Fruit fly (Drosophila melanogaster) whole organism, prepupa: ENCODE measurements around the gene Rh5.

Experiments
- Blimp-1 ChIP-seq: fragments of 200-800 bp; sonication (Bioruptor generic); optimal IDR thresholded peaks from 3 replicates; lab custom pipeline; 2017; ENCODE audit warnings: missing biosample characterization, missing genetic modification characterization, mild to moderate bottlenecking, moderate library complexity, missing genetic modification reagents
- CG10631 ChIP-seq: fragments of 200-800 bp; sonication (Bioruptor generic); optimal IDR thresholded peaks from 2 replicates; lab custom pipeline; 2016; ENCODE audit warnings: missing biosample characterization, missing genetic modification characterization
- CG10669 ChIP-seq: fragments of 200-800 bp; sonication (Bioruptor generic); optimal IDR thresholded peaks from 3 replicates; lab custom pipeline; 2018; ENCODE audit warnings: missing biosample characterization, mild to moderate bottlenecking, missing genetic modification characterization, moderate library complexity
- CG11294 ChIP-seq: fragments of 200-800 bp; sonication (Bioruptor generic); IDR thresholded peaks from 2 replicates; pipeline ENCODE4 v1.3.6; 2022; ENCODE audit warnings: missing biosample characterization, missing genetic modification characterization
- CG11762 ChIP-seq: fragments of 200-800 bp; sonication (Bioruptor generic); optimal IDR thresholded peaks from 3 replicates; lab custom pipeline; 2016; ENCODE audit warnings: missing biosample characterization, missing genetic modification characterization; ENCODE audit not compliant: insufficient read depth
- CG15336 ChIP-seq: fragments of 200-800 bp; sonication (Bioruptor generic); IDR thresholded peaks from 2 replicates; pipeline ENCODE4 v1.3.6; 2022; ENCODE audit warnings: missing biosample characterization, missing genetic modification characterization
- CG16779 ChIP-seq: fragments of 200-800 bp; sonication (Bioruptor generic); optimal IDR thresholded peaks from 3 replicates; lab custom pipeline; 2017; ENCODE audit warnings: missing biosample characterization, mild to moderate bottlenecking, missing genetic modification characterization
- CG31627 ChIP-seq: fragments of 200-800 bp; sonication (Bioruptor generic); optimal IDR thresholded peaks from 3 replicates; lab custom pipeline; 2016; ENCODE audit warnings: missing biosample characterization, missing genetic modification characterization
- CG32006 ChIP-seq: fragments of 200-800 bp; sonication (Bioruptor generic); optimal IDR thresholded peaks from 3 replicates; lab custom pipeline; 2017; ENCODE audit warnings: missing biosample characterization, mild to moderate bottlenecking, missing genetic modification characterization
- CG6163 ChIP-seq: fragments of 200-800 bp; sonication (Bioruptor generic); IDR thresholded peaks from 3 replicates; pipeline ENCODE4 v1.3.6; 2022; ENCODE audit warnings: missing biosample characterization, missing genetic modification characterization
- CG6808 ChIP-seq: fragments of 200-800 bp; sonication (Bioruptor generic); optimal IDR thresholded peaks from 3 replicates; lab custom pipeline; 2017; ENCODE audit warnings: missing biosample characterization, missing genetic modification characterization, mild to moderate bottlenecking, moderate library complexity, missing genetic modification reagents
- CG7368 ChIP-seq: fragments of 200-800 bp; sonication (Bioruptor generic); optimal IDR thresholded peaks from 3 replicates; lab custom pipeline; 2016; ENCODE audit warnings: missing biosample characterization, missing genetic modification characterization
- CG8119 ChIP-seq: fragments of 200-800 bp; sonication (Bioruptor generic); IDR thresholded peaks from 3 replicates; pipeline ENCODE4 v1.3.6; 2022; ENCODE audit warnings: missing biosample characterization, missing genetic modification characterization
- CG8632 ChIP-seq: fragments of 200-800 bp; sonication (Bioruptor generic); optimal IDR thresholded peaks from 3 replicates; lab custom pipeline; 2016; ENCODE audit warnings: missing biosample characterization, missing genetic modification characterization
- CG9139 ChIP-seq: fragments of 200-800 bp; sonication (Bioruptor generic); optimal IDR thresholded peaks from 3 replicates; lab custom pipeline; 2017; ENCODE audit warnings: missing biosample characterization, mild to moderate bottlenecking, missing genetic modification characterization
- Eip75B ChIP-seq: fragments of 200-800 bp; sonication (Bioruptor generic); optimal IDR thresholded peaks from 3 replicates; lab custom pipeline; 2016; ENCODE audit warnings: missing biosample characterization, missing genetic modification characterization
- Eip93F ChIP-seq: fragments of 200-800 bp; sonication (Bioruptor generic); optimal IDR thresholded peaks from 2 replicates; lab custom pipeline; 2016; ENCODE audit warnings: missing biosample characterization, mild to moderate bottlenecking, missing genetic modification characterization
- Ets21C ChIP-seq: fragments of 200-800 bp; sonication (Bioruptor generic); optimal IDR thresholded peaks from 3 replicates; lab custom pipeline; 2016; ENCODE audit warnings: missing biosample characterization, missing genetic modification characterization
- Ets96B ChIP-seq: fragments of 200-800 bp; optimal IDR thresholded peaks from 2 replicates; lab custom pipeline; 2019; ENCODE audit warnings: missing biosample characterization, mild to moderate bottlenecking, missing genetic modification characterization, moderate library complexity
- Gug ChIP-seq: fragments of 200-800 bp; sonication (Bioruptor generic); IDR thresholded peaks from 2 replicates; pipeline ENCODE4 v1.3.6; 2022; ENCODE audit warnings: missing biosample characterization, missing genetic modification characterization
- Hr38 ChIP-seq: sonication (Bioruptor generic); optimal IDR thresholded peaks from 2 replicates; lab custom pipeline; 2016; ENCODE audit warnings: missing biosample characterization, missing genetic modification characterization
- Hr39 ChIP-seq: fragments of 200-800 bp; sonication (Bioruptor generic); optimal IDR thresholded peaks from 2 replicates; lab custom pipeline; 2016; ENCODE audit warnings: missing biosample characterization, missing genetic modification characterization
- Met ChIP-seq: fragments of 200-800 bp; sonication (Bioruptor generic); optimal IDR thresholded peaks from 3 replicates; lab custom pipeline; 2016; ENCODE audit warnings: missing biosample characterization, missing genetic modification characterization
- Smox ChIP-seq: fragments of 200-800 bp; sonication (Bioruptor generic); optimal IDR thresholded peaks from 3 replicates; lab custom pipeline; 2016; ENCODE audit warnings: missing biosample characterization, missing genetic modification characterization
- Sox102F ChIP-seq: fragments of 200-800 bp; sonication (Bioruptor generic); optimal IDR thresholded peaks from 2 replicates; lab custom pipeline; 2016; ENCODE audit warnings: missing biosample characterization, mild to moderate bottlenecking, missing genetic modification characterization
- Sox14 ChIP-seq: fragments of 200-800 bp; sonication (Bioruptor generic); optimal IDR thresholded peaks from 3 replicates; lab custom pipeline; 2016; ENCODE audit warnings: missing biosample characterization, missing genetic modification characterization
- Sox15 ChIP-seq: fragments of 200-800 bp; sonication (Bioruptor generic); optimal IDR thresholded peaks from 3 replicates; lab custom pipeline; 2016; ENCODE audit warnings: missing biosample characterization, missing genetic modification characterization
- achi ChIP-seq: fragments of 200-800 bp; sonication (Bioruptor generic); optimal IDR thresholded peaks from 3 replicates; lab custom pipeline; 2016; ENCODE audit warnings: missing biosample characterization, missing genetic modification characterization
- cyc ChIP-seq: fragments of 200-800 bp; sonication (Bioruptor generic); optimal IDR thresholded peaks from 3 replicates; lab custom pipeline; 2016; ENCODE audit warnings: missing biosample characterization, missing genetic modification characterization
- dac ChIP-seq: fragments of 200-800 bp; sonication (Bioruptor generic); optimal IDR thresholded peaks from 2 replicates; lab custom pipeline; 2017; ENCODE audit warnings: missing biosample characterization, mild to moderate bottlenecking, missing genetic modification characterization
- dsx ChIP-seq: fragments of 200-800 bp; optimal IDR thresholded peaks from 3 replicates; lab custom pipeline; 2019; ENCODE audit warnings: missing biosample characterization, mild to moderate bottlenecking, missing genetic modification characterization, moderate library complexity; ENCODE audit not compliant: poor library complexity, severe bottlenecking
- esn ChIP-seq: fragments of 200-800 bp; sonication (Bioruptor generic); optimal IDR thresholded peaks from 2 replicates; lab custom pipeline; 2016; ENCODE audit warnings: missing biosample characterization, mild to moderate bottlenecking, missing genetic modification characterization, moderate library complexity
- fd59A ChIP-seq: fragments of 200-800 bp; sonication (Bioruptor generic); optimal IDR thresholded peaks from 2 replicates; lab custom pipeline; 2017; ENCODE audit warnings: missing biosample characterization, mild to moderate bottlenecking, missing genetic modification characterization, missing genetic modification reagents
- fd85E ChIP-seq: fragments of 200-800 bp; sonication (Bioruptor generic); optimal IDR thresholded peaks from 3 replicates; lab custom pipeline; 2016; ENCODE audit warnings: missing biosample characterization, missing genetic modification characterization
- fkh ChIP-seq: fragments of 200-800 bp; sonication (Bioruptor generic); optimal IDR thresholded peaks from 3 replicates; lab custom pipeline; 2017; ENCODE audit warnings: missing biosample characterization, mild to moderate bottlenecking, missing genetic modification characterization, moderate library complexity
- lz ChIP-seq: fragments of 200-800 bp; sonication (Bioruptor generic); optimal IDR thresholded peaks from 3 replicates; lab custom pipeline; 2016; ENCODE audit warnings: missing biosample characterization, missing genetic modification characterization
- pdm3 ChIP-seq: fragments of 200-800 bp; sonication (Bioruptor generic); optimal IDR thresholded peaks from 3 replicates; lab custom pipeline; 2016; ENCODE audit warnings: missing biosample characterization, missing genetic modification characterization
- spab ChIP-seq: fragments of 200-800 bp; sonication (Bioruptor generic); optimal IDR thresholded peaks from 2 replicates; lab custom pipeline; 2017; ENCODE audit warnings: missing biosample characterization, mild to moderate bottlenecking, missing genetic modification characterization, missing genetic modification reagents
- ss ChIP-seq, 2 experiments: fragments of 200-800 bp; sonication (Bioruptor generic); optimal IDR thresholded peaks; 2 replicates in 1 of 2; 3 replicates in 1 of 2; lab custom pipeline; 2017 to 2018; ENCODE audit warnings: mild to moderate bottlenecking in 2 of 2, missing biosample characterization in 2 of 2, missing genetic modification characterization in 2 of 2, moderate library complexity in 1 of 2
- topi ChIP-seq: fragments of 200-800 bp; sonication (Bioruptor generic); optimal IDR thresholded peaks from 3 replicates; lab custom pipeline; 2016; ENCODE audit warnings: missing biosample characterization, missing genetic modification characterization
- vri ChIP-seq: fragments of 200-800 bp; sonication (Bioruptor generic); optimal IDR thresholded peaks from 3 replicates; lab custom pipeline; 2016; ENCODE audit warnings: missing biosample characterization, mild to moderate bottlenecking, missing genetic modification characterization

Rh5 gene

dm6 chr2L:11965610-11966594 is 42.1 kb upstream of the Rh5 start (continued):
- TF ChIP-seq dsx (GFP tag; lab: Kevin White, UChicago), result no peak
- no peak for TF ChIP-seq cyc
- no peak for TF ChIP-seq CG15336 (GFP tag; lab: Robert Waterston, UW)
- TF ChIP-seq esn (GFP tag; lab: Kevin White, UChicago), result peak; percentile 77
- TF ChIP-seq CG6163 (GFP tag; lab: Robert Waterston, UW), result 0 out of 3 replicates have a peak, but pooled peaks have one; percentile 36
- TF ChIP-seq pdm3, result peak; percentile 15
- peak; percentile 1 to 50 for TF ChIP-seq ss (GFP tag; optimal IDR thresholded peaks at IDR 0.05; lab: Kevin White, UChicago)
- no peak for TF ChIP-seq dac (GFP tag; lab: Kevin White, UChicago)
- TF ChIP-seq CG10669 (GFP tag; lab: Kevin White, UChicago), result no peak
- peak; percentile 48 for TF ChIP-seq CG32006 (GFP tag; lab: Kevin White, UChicago)
- no peak for TF ChIP-seq CG7368 (GFP tag; lab: Kevin White, UChicago)
- TF ChIP-seq Sox15 (GFP tag; lab: Kevin White, UChicago), result no peak
- TF ChIP-seq CG8119 (GFP tag; lab: Robert Waterston, UW), result no peak
- TF ChIP-seq CG16779 (tag; lab: Kevin White, UChicago), result no peak
- peak; percentile 37 for TF ChIP-seq Ets21C
- peak; percentile 65 for TF ChIP-seq topi (GFP tag; lab: Kevin White, UChicago)
- peak; percentile 27 for TF ChIP-seq Sox102F (GFP tag; lab: Kevin White, UChicago)
- TF ChIP-seq CG10631, result peak; percentile 74
- TF ChIP-seq fd59A (GFP tag; lab: Kevin White, UChicago), result peak; percentile 67
- peak; percentile 84 for TF ChIP-seq Blimp-1
- TF ChIP-seq Sox14 (GFP tag; lab: Kevin White, UChicago), result peak; percentile 42
- TF ChIP-seq CG11294 (GFP tag; lab: Robert Waterston, UW), result no peak
- TF ChIP-seq CG31627 (GFP tag; lab: Kevin White, UChicago), result peak; percentile 31
- no peak for TF ChIP-seq fd85E
- no peak for TF ChIP-seq Hr38
- TF ChIP-seq Met (GFP tag; lab: Kevin White, UChicago), result peak; percentile 54
- TF ChIP-seq lz (GFP tag; lab: Kevin White, UChicago), result peak; percentile 61
- peak; percentile 62 for TF ChIP-seq CG6808 (GFP tag; lab: Kevin White, UChicago)
- peak; percentile 39 for TF ChIP-seq CG8632 (GFP tag; lab: Kevin White, UChicago)
- TF ChIP-seq CG9139 (GFP tag; lab: Kevin White, UChicago), result no peak
- TF ChIP-seq spab (GFP tag; lab: Kevin White, UChicago), result no peak
- no peak for TF ChIP-seq Eip93F (GFP tag; lab: Kevin White, UChicago)
- no peak for TF ChIP-seq fkh (GFP tag; lab: Kevin White, UChicago)
- TF ChIP-seq achi, result peak; percentile 40
- TF ChIP-seq CG11762, result no peak
- peak; percentile 58 for TF ChIP-seq Hr39 (GFP tag; lab: Kevin White, UChicago)
- no peak for TF ChIP-seq Ets96B (tag; lab: Kevin White, UChicago)
- no peak for TF ChIP-seq Gug (GFP tag; lab: Robert Waterston, UW)
- TF ChIP-seq Eip75B, result peak; percentile 57
- TF ChIP-seq vri, result no peak
- TF ChIP-seq Smox (GFP tag; lab: Kevin White, UChicago), result peak; percentile 48
